Worm (Caenorhabditis elegans): ENCODE data around the gene rhi-1.

The rhi-1 gene

DNA sequence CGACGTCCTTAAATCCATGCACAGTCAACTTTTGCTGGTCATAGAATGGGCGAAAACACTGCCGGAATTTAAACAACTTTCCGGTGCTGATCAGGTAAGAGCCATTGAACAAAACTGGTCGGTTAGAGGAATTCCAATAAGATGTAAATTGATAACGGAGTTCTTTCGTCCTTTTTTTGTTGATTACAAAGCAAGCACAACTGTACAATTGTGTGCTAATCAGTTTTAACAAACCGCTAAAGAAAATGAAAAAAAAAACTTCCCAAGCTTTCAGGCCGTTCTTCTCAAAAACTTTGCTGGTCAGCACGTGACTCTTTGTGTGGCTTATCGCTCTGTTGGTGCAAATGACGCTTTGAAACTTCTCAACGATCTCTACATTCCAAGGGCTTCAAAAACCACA lies 25.8 kb downstream of the rhi-1 start:
- TF ChIP-seq C38D4.7 (GFP tag; optimal IDR thresholded peaks at IDR 0.05) = no peak
- no peak for TF ChIP-seq unc-3 (GFP tag; conservative IDR thresholded peaks at IDR 0.05)
- TF ChIP-seq unc-3 (tag; optimal IDR thresholded peaks at IDR 0.05) = no peak
- TF ChIP-seq madf-2 (tag; optimal IDR thresholded peaks at IDR 0.05) = no peak
- no peak for TF ChIP-seq syd-9 (tag; optimal IDR thresholded peaks at IDR 0.05)

DNA sequence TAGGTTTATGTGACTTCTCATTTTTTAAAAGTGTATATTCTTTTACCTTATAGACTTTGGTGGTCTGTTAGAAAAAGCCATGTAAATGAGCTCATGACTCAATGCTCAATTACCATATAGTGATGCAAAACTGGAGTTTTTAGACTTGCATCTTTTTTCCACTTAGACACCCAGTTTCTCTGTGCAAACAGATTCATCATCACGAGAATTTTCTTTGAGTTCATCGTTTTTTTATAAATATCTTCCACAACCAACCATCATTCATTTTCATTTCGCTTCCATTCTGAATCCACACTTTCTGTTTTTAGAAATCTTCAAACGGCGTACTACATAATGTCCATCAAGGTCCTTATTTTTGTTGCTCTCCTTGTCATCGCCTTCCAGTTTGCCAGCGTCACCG lies 36.2 kb downstream of the rhi-1 start, which contains the start of gene C07A12.2:
C07A12.2 (plus strand) TSS at position 301 of the 400 bp plus-strand sequence.
- no peak for TF ChIP-seq pha-2 (tag; optimal IDR thresholded peaks at IDR 0.05)
- no peak for TF ChIP-seq elt-4 (tag; optimal IDR thresholded peaks at IDR 0.05)
- TF ChIP-seq ztf-16 (tag; optimal IDR thresholded peaks at IDR 0.05) = no peak
- no peak for TF ChIP-seq dmd-4 (tag; optimal IDR thresholded peaks at IDR 0.05; ENCODE audit: borderline replicate concordance)
- no peak for TF ChIP-seq lim-6 (tag; optimal IDR thresholded peaks at IDR 0.05)
- TF ChIP-seq ceh-24 (tag; optimal IDR thresholded peaks at IDR 0.05) = no peak
- TF ChIP-seq T23F11.4 (GFP tag; optimal IDR thresholded peaks at IDR 0.05) = no peak
- TF ChIP-seq ceh-19 (GFP tag; optimal IDR thresholded peaks at IDR 0.05) = no peak
- TF ChIP-seq nhr-232 (tag; optimal IDR thresholded peaks at IDR 0.05) = no peak
- TF ChIP-seq K02D7.2 (tag; optimal IDR thresholded peaks at IDR 0.05) = no peak
- TF ChIP-seq hlh-6 (tag; optimal IDR thresholded peaks at IDR 0.05) = no peak
- no peak for TF ChIP-seq ets-4 (tag; optimal IDR thresholded peaks at IDR 0.05)

DNA sequence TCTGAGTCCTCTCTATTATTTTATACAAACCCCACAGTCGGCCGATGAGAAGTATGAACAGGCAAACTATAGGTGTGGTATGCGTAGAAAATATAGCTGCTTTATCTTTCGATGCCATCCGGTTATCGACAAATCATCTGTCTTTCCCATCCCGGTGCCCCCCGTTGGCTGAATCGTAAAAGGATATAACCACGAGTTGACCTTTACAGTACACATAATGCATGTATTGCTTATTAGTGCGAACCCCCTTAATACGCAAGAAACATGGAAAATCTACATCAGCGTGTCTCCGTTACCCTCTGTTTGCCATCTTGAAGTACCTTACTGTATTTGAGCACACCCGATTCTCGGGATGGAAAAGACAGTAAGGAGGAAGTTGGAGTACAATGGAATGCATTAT lies 40.6 kb downstream of the rhi-1 start:
- TF ChIP-seq T23F11.4 (GFP tag; optimal IDR thresholded peaks at IDR 0.05) (no peak), mec-3 (tag; optimal IDR thresholded peaks at IDR 0.05; ENCODE audit: borderline replicate concordance) (no peak), ceh-9 (tag; optimal IDR thresholded peaks at IDR 0.05) (no peak), elt-2 (tag; optimal IDR thresholded peaks at IDR 0.05) (no peak), ceh-6 (GFP tag; optimal IDR thresholded peaks at IDR 0.05) (no peak), ceh-45 (GFP tag; IDR thresholded peaks at IDR 0.05) (no peak), ahr-1 (tag; optimal IDR thresholded peaks at IDR 0.05) (no peak), ttx-3 (tag; optimal IDR thresholded peaks at IDR 0.05) (no peak), syd-9 (tag; optimal IDR thresholded peaks at IDR 0.05) (no peak), pag-3 (tag; optimal IDR thresholded peaks at IDR 0.05; ENCODE audit: borderline replicate concordance) (no peak), sdc-2 (tag; optimal IDR thresholded peaks at IDR 0.05) (no peak), C08G9.2 (tag; optimal IDR thresholded peaks at IDR 0.05) (no peak), nfya-1 (tag; optimal IDR thresholded peaks at IDR 0.05) (no peak), gmeb-2 (tag; optimal IDR thresholded peaks at IDR 0.05) (no peak), pros-1 (tag; optimal IDR thresholded peaks at IDR 0.05) (no peak), ceh-19 (GFP tag; optimal IDR thresholded peaks at IDR 0.05) (no peak), hlh-15 (tag; optimal IDR thresholded peaks at IDR 0.05) (no peak), lin-11 (tag; optimal IDR thresholded peaks at IDR 0.05) (no peak)

DNA sequence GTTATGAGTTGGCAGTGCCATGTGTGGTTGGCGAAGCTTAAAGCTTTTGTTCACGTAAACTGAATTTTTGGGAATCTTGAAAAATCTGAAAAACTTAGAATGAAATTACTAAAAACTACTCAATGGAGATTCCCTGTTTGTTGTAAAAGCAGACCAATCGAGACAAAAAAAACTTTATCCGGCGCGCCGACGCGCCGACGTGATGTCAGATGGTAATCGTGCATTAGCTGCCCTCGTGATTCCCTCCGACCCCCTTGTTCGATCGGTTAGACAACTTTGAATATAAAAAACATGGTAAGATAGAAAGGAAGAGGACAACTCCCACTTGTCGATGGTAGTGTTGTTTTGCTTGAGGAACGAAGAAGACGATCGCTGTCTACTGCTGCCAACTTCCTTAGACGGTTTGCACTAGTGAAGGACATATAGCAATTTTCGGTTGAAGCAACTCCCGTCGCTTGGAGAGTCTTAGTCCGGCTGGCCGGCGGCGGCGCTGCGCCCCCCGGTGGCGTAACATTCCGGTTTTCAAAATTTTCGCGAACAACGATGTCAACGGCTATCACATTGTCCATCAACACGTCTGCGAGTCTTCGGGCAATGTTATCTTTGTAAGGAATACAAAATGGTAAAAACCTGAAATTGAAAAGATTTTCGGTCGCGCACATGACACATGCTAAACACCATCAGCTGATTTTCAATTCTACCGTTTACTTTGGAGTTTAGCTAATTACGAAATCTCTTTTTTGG lies 41.7 kb downstream of the rhi-1 start, which contains the start of gene C07A12.18:
C07A12.18 (minus strand) TSS at position 51 of the 744 bp plus-strand sequence.
- TF ChIP-seq hlh-30 (tag; optimal IDR thresholded peaks at IDR 0.05; ENCODE audit: insufficient read depth) (no peak), hlh-13 (GFP tag; optimal IDR thresholded peaks at IDR 0.05) (no peak), mec-3 (tag; optimal IDR thresholded peaks at IDR 0.05; ENCODE audit: borderline replicate concordance) (no peak), tbx-2 (tag; optimal IDR thresholded peaks at IDR 0.05) (no peak), nfya-1 (tag; optimal IDR thresholded peaks at IDR 0.05) (no peak), ceh-18 (tag; optimal IDR thresholded peaks at IDR 0.05) (no peak), ref-2 (tag; optimal IDR thresholded peaks at IDR 0.05) (no peak), hlh-8 (tag; optimal IDR thresholded peaks at IDR 0.05) (no peak), ets-4 (tag; optimal IDR thresholded peaks at IDR 0.05) (no peak), npax-4 (tag; optimal IDR thresholded peaks at IDR 0.05) (no peak), ttx-3 (tag; optimal IDR thresholded peaks at IDR 0.05) (no peak), elt-2 (tag; optimal IDR thresholded peaks at IDR 0.05) (no peak), odd-2 (tag; optimal IDR thresholded peaks at IDR 0.05) (no peak), K09A11.1 (tag; optimal IDR thresholded peaks at IDR 0.05; ENCODE audit: insufficient read depth) (no peak), gmeb-2 (tag; optimal IDR thresholded peaks at IDR 0.05) (no peak), Y22D7AL.16 (tag; optimal IDR thresholded peaks at IDR 0.05) (no peak), pqm-1 (tag; optimal IDR thresholded peaks at IDR 0.05) (no peak), unc-55 (GFP tag; optimal IDR thresholded peaks at IDR 0.05) (no peak), K02D7.2 (tag; optimal IDR thresholded peaks at IDR 0.05) (no peak), syd-9 (tag; optimal IDR thresholded peaks at IDR 0.05) (no peak)

Data from whole organism, late embryonic.